Worm (Caenorhabditis elegans) whole organism, L2 larva: ENCODE results near the gene mdf-1.

ENCODE experiments used
- R02D3.7 ChIP-seq: fragments of 150-350 bp; optimal IDR thresholded peaks from 2 replicates; lab custom pipeline; 2014; ENCODE audit warnings: missing biosample characterization, missing genetic modification characterization
- blmp-1 ChIP-seq: sonication (generic microtip); optimal IDR thresholded peaks from 2 replicates; lab custom pipeline; 2017; ENCODE audit warnings: missing genetic modification characterization, mild to moderate bottlenecking, missing compliant biosample characterization, antibody characterized with exemption, moderate library complexity; ENCODE audit not compliant: insufficient read depth
- egl-27 ChIP-seq: sonication (generic microtip); optimal IDR thresholded peaks from 3 replicates; lab custom pipeline; 2017; ENCODE audit warnings: missing biosample characterization, missing genetic modification reagents, missing genetic modification characterization
- lin-13 ChIP-seq: fragments of 150-350 bp; optimal IDR thresholded peaks from 2 replicates; lab custom pipeline; 2014; ENCODE audit warnings: missing biosample characterization, missing genetic modification reagents, missing genetic modification characterization
- mdl-1 ChIP-seq, 2 experiments: fragments of 150-350 bp in 1 of 2; sonication (generic microtip) in 1 of 2; optimal IDR thresholded peaks; 2 replicates each; lab custom pipeline; 2017; ENCODE audit warnings: missing biosample characterization in 2 of 2, missing genetic modification characterization in 2 of 2
- nhr-21 ChIP-seq: fragments of 150-350 bp; optimal IDR thresholded peaks from 2 replicates; lab custom pipeline; 2014; ENCODE audit warnings: missing biosample characterization, missing genetic modification characterization
- nhr-25 ChIP-seq: fragments of 150-350 bp; sonication (generic microtip); optimal IDR thresholded peaks from 3 replicates; lab custom pipeline; 2014; ENCODE audit warnings: missing biosample characterization, missing genetic modification characterization
- nhr-77 ChIP-seq: fragments of 150-350 bp; optimal IDR thresholded peaks from 2 replicates; lab custom pipeline; 2014; ENCODE audit warnings: missing biosample characterization, missing genetic modification characterization
- snpc-4 ChIP-seq: fragments of 150-350 bp; optimal IDR thresholded peaks from 2 replicates; lab custom pipeline; 2014; ENCODE audit warnings: missing biosample characterization, missing genetic modification characterization
- unc-62 ChIP-seq: fragments of 150-350 bp; optimal IDR thresholded peaks from 2 replicates; lab custom pipeline; 2014; ENCODE audit warnings: missing biosample characterization, missing genetic modification reagents, missing genetic modification characterization
- zag-1 ChIP-seq: fragments of 150-350 bp; optimal IDR thresholded peaks from 2 replicates; lab custom pipeline; 2014; ENCODE audit warnings: missing biosample characterization, missing genetic modification characterization
- ztf-4 ChIP-seq: fragments of 150-350 bp; optimal IDR thresholded peaks from 2 replicates; lab custom pipeline; 2014; ENCODE audit warnings: missing biosample characterization, missing genetic modification characterization

DNA sequence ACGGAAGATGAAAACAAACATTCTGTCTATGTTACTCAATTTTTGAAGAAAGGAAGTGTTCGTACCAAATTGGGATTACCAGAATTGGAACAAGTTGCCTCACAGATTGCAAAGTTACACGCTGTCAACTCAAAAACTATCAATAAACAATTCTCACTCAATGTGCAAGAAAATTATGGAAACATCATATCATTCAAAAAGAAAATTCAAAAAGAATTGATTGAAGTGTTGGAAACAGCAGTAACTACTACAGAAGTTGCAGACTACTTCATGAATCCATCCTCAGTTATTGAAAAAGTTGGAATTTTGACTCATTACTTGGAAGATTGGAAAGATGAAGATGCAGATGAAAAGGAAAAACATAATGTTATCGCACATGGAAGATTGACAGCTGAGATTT lies 16.0 kb downstream of the mdf-1 start:
- TF ChIP-seq nhr-21 (no peak), nhr-77 (tag; lab: Kevin White, UChicago) (no peak), lin-13 (GFP tag; lab: Kevin White, UChicago) (no peak), snpc-4 (tag; lab: Kevin White, UChicago) (no peak), R02D3.7 (no peak), egl-27 (tag; lab: Kevin White, UChicago) (no peak), nhr-25 (tag; lab: Kevin White, UChicago) (no peak), mdl-1 (tag; optimal IDR thresholded peaks at IDR 0.05; lab: Kevin White, UChicago) (no peak), ztf-4 (no peak), unc-62 (no peak), blmp-1 (tag; lab: Kevin White, UChicago) (no peak), zag-1 (tag; lab: Kevin White, UChicago) (no peak)
